Worm (Caenorhabditis elegans) whole organism, midembryonic: ENCODE measurements around the gene pqn-31.

Experiments
- T22C8.4 ChIP-seq: fragments of 200-800 bp; sonication (Bioruptor generic); IDR thresholded peaks from 2 replicates; pipeline ENCODE4 v1.3.6; 2022; ENCODE audit warnings: missing genetic modification characterization, missing compliant biosample characterization
- cog-1 ChIP-seq: sonication (generic microtip); optimal IDR thresholded peaks from 2 replicates; lab custom pipeline; 2016; ENCODE audit warnings: missing genetic modification characterization, missing compliant biosample characterization
- flt-1 ChIP-seq: fragments of 200-800 bp; sonication (Bioruptor generic); IDR thresholded peaks from 2 replicates; pipeline ENCODE4 v1.3.6; 2022; ENCODE audit warnings: missing genetic modification characterization, missing compliant biosample characterization
- klf-2 ChIP-seq: fragments of 200-800 bp; sonication (Bioruptor generic); conservative IDR thresholded peaks from 2 replicates; pipeline ENCODE4 v1.3.6; 2022; ENCODE audit warnings: missing genetic modification reagents, missing genetic modification characterization, missing compliant biosample characterization
- med-1 ChIP-seq: sonication (generic microtip); optimal IDR thresholded peaks from 2 replicates; lab custom pipeline; 2017; ENCODE audit warnings: missing genetic modification characterization, mild to moderate bottlenecking, missing compliant biosample characterization, antibody characterized with exemption, missing genetic modification reagents; ENCODE audit not compliant: insufficient read depth
- ref-1 ChIP-seq: fragments of 200-800 bp; sonication (Bioruptor generic); conservative IDR thresholded peaks from 2 replicates; pipeline ENCODE4 v1.3.6; 2022; ENCODE audit warnings: missing genetic modification reagents, missing genetic modification characterization, missing compliant biosample characterization
- tab-1 ChIP-seq: fragments of 200-800 bp; sonication (Bioruptor generic); IDR thresholded peaks from 2 replicates; pipeline ENCODE4 v1.3.6; 2022; ENCODE audit warnings: missing genetic modification characterization, missing compliant biosample characterization
- ztf-23 ChIP-seq: fragments of 200-800 bp; sonication (Bioruptor generic); IDR thresholded peaks from 2 replicates; pipeline ENCODE4 v1.3.6; 2022; ENCODE audit warnings: missing genetic modification reagents, missing genetic modification characterization, missing compliant biosample characterization
- ztf-29 ChIP-seq: fragments of 200-800 bp; sonication (Bioruptor generic); IDR thresholded peaks from 2 replicates; pipeline ENCODE4 v1.3.6; 2022; ENCODE audit warnings: missing genetic modification reagents, missing genetic modification characterization, missing compliant biosample characterization

The pqn-31 gene

DNA sequence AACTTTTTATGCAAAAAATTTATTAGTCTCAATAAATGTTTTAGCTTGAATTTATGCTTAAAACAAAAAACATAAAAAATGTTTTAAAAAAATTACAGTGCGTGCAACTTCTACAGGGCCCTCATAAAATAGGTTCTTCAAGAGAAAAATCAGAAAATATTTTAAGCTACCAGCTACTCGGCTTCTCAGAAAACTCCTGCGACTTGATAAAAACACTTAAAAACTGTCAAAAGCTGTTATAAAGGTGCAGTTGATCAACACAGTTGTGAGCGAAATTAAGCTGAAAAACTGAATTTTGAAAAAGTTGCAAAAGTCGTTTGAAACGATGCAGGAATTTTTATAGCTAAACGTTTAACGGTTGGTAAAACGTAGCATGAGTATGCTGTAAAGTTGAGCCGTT, 20.6 kb upstream of the pqn-31 start:
- TF ChIP-seq klf-2 (GFP tag; lab: Robert Waterston, UW) = no peak
- TF ChIP-seq med-1 (GFP tag; lab: Kevin White, UChicago) = no peak
- no peak for TF ChIP-seq ref-1 (GFP tag; lab: Robert Waterston, UW)
- TF ChIP-seq flt-1 (GFP tag; lab: Robert Waterston, UW) = peak; percentile 42; the same call in 1 of the 2 replicates
- TF ChIP-seq ztf-23 (GFP tag; lab: Robert Waterston, UW) = 0 out of 2 replicates have a peak, but pooled peaks have one; percentile 7
- TF ChIP-seq cog-1 (tag; lab: Kevin White, UChicago) = no peak
- TF ChIP-seq tab-1 = no peak
- no peak for TF ChIP-seq T22C8.4 (GFP tag; lab: Robert Waterston, UW)
- no peak for TF ChIP-seq ztf-29

DNA sequence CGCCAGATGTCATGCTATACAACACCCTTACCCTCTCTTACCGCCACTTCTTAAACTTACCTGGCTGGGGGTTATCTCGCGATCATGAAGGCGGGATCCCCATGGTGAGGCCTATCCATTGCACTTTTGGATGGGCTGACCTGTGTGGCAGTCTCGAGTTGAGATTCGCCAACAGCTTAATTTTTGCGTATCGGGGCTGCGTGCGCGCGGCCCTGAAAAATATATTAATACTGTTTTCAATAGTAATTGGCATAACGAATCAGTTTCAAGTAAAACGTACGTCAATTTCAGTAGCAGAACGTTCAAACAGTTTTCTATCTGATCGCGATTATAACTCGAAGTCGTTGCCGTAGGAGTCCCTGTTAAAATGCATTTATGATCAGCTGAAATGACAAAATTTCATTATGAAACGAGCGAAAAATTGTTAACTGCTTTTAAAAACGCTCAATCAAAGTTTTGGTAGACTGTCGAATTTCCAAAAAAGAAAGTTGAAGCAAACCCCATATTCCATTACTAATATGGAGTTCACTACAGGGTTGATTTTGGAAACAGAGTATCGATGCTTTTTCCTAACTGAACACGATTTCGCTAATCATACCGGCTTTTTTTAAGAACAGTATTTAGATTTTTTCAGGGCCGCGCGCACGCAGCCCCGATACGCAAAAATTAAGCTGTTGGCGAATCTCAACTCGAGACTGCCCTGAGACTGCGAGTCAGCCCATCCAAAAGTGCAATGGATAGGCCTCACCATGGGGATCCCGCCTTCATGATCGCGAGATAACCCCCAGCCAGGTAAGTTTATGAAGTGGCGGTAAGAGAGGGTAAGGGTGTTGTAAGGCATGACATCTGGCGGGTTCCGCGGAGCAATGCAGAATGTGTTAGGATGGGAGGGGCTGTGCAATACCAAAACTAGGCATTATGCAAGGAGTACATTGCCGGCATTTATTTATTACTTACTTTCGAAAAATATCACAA, 18.3 kb upstream of the pqn-31 start:
- 0 out of 2 replicates have a peak, but pooled peaks have one; percentile 8 for TF ChIP-seq tab-1

DNA sequence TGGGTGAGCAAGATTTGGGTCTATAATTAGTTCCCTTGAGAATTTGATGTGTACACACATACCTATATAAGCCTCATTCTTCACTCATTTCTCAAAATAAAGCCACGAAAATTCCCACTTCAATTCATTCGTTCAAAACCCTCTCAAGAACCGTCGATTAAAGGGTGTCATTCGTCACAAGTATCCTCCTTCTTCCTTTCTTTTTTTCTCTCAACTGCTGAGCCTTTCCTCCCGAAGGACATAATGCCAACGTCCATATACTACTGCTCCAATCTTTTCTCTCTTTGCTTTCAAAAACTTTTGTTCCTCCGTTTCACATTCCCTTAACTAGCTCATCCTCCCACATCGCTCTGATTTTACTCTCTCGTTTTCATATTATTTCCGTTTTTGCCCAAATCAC, 17.2 kb upstream of the pqn-31 start, which contains the start of gene T27E4.1:
Gene T27E4.1 (plus strand): TSS at position 137 of the 400 bp plus-strand sequence.
- TF ChIP-seq flt-1 (GFP tag; lab: Robert Waterston, UW) = no peak

DNA sequence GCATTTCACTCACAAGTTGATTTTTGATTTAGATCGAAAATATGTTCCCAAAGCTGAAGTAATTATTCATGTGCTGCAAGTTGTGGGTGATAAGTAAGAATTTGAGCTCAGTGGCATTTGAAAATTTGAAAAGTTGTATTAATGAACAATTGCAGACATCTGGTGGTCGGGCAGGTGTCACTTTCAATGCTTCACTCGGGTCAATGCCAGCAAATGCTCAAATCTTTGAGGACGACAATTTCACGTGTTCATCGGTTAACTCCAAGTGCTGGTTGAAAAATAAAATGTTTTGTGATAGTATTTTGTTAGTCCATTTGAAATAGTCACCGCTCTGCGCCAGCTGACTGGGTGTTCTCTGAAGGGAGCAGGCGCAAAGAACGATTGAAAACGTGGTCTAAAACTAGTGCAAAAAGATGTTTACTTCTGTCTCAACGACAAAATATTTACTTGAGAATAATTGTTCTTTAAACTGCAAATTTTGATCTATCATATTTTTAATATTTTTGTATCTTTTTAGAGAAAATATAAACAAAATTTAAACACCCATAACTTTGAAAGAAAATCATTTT, 15.2 kb upstream of the pqn-31 start:
- TF ChIP-seq med-1 (GFP tag; lab: Kevin White, UChicago) = no peak
- TF ChIP-seq ref-1 (GFP tag; lab: Robert Waterston, UW) = no peak
- no peak for TF ChIP-seq flt-1 (GFP tag; lab: Robert Waterston, UW)
- TF ChIP-seq klf-2 (GFP tag; lab: Robert Waterston, UW) = no peak
- TF ChIP-seq ztf-29 = no peak
- TF ChIP-seq tab-1 = no peak
- TF ChIP-seq cog-1 (tag; lab: Kevin White, UChicago) = no peak
- no peak for TF ChIP-seq ztf-23 (GFP tag; lab: Robert Waterston, UW)
- no peak for TF ChIP-seq T22C8.4 (GFP tag; lab: Robert Waterston, UW)

DNA sequence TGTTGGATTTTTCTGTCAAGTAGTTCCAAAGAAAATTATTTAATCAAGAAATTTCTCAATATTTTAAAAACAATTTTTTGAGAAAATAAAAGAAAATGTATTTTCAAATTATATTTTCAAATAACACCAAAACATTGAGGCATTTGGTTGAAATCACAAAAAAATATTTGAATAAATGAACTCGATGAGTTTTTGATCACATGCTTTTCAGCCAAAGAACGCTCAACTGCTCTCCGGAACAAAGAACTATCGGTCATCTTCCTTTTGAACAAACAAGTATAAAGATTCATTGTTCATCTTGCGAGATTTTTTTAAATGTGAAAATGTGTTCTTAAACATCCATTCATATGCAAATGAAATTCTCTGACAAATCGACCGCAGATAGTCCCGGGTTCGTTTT, 14.4 kb upstream of the pqn-31 start:
- no peak for TF ChIP-seq klf-2 (GFP tag; lab: Robert Waterston, UW)
- no peak for TF ChIP-seq ztf-23 (GFP tag; lab: Robert Waterston, UW)
- no peak for TF ChIP-seq tab-1
- no peak for TF ChIP-seq flt-1 (GFP tag; lab: Robert Waterston, UW)
- TF ChIP-seq ref-1 (GFP tag; lab: Robert Waterston, UW) = no peak
- no peak for TF ChIP-seq cog-1 (tag; lab: Kevin White, UChicago)
- no peak for TF ChIP-seq ztf-29
- TF ChIP-seq med-1 (GFP tag; lab: Kevin White, UChicago) = no peak
- TF ChIP-seq T22C8.4 (GFP tag; lab: Robert Waterston, UW) = no peak

DNA sequence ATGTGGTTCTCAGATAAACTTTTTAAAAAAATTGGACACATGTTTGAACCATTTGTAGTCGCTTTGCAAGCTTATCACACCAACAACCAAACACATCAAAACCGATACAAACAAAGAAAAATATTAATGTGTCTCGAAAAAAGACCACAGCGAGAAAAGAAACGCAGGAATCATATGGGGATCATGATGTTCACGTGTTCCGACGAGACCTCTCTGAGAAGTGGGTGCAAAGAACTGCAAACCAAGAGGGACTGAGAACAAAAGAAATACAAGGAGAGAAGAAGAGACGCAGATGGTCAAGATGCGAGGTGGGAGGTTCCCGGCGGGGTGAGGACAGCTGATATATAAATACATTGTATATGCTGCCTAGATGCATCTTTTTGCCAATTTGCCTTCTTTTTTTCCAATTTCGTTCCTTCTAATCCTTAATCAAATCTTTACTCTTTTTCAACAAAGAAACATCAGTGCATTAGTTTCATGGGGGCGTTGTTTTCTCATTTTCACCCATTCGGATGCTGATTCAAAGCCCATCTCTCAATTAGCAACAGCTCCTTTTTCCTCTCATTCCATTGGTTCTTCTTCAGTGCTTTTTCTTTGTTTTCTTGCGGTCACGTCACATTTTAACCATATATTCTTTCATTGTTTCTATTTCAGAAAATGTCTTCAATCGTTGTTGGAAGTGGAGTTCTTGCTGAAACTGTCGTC, 13.6 kb upstream of the pqn-31 start, which contains the start of gene F21C10.10:
Gene F21C10.10 (plus strand): TSS at position 655 of the 705 bp plus-strand sequence.
- TF ChIP-seq flt-1 (GFP tag; lab: Robert Waterston, UW) (0 out of 2 replicates have a peak, but pooled peaks have one; percentile 8), ref-1 (GFP tag; lab: Robert Waterston, UW) (no peak), med-1 (GFP tag; lab: Kevin White, UChicago) (no peak), klf-2 (GFP tag; lab: Robert Waterston, UW) (no peak), ztf-29 (no peak), tab-1 (no peak), cog-1 (tag; lab: Kevin White, UChicago) (peak; percentile 68), T22C8.4 (GFP tag; lab: Robert Waterston, UW) (no peak), ztf-23 (GFP tag; lab: Robert Waterston, UW) (no peak)

DNA sequence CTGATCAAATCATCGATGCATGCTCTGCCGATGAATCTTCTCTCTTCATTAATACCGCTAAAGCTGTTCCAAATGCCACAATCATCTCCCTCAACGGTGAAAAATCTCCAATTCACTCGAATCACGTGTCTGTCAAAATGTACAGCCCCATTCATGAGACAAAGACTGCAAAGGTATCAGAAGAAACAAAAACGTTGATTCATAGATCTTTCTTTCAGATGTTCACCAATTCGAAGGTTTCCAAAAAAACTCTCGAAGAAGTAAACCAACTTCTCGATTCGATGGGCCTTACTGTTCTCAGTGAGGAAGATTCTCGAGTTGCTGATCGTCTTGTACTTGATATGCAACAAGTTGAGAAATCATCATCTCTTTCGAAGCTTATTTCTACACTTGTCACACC, 12.7 kb upstream of the pqn-31 start:
- no peak for TF ChIP-seq klf-2 (GFP tag; lab: Robert Waterston, UW)
- TF ChIP-seq ztf-29 = no peak
- TF ChIP-seq ztf-23 (GFP tag; lab: Robert Waterston, UW) = no peak
- TF ChIP-seq T22C8.4 (GFP tag; lab: Robert Waterston, UW) = no peak
- no peak for TF ChIP-seq cog-1 (tag; lab: Kevin White, UChicago)
- no peak for TF ChIP-seq ref-1 (GFP tag; lab: Robert Waterston, UW)
- no peak for TF ChIP-seq tab-1
- TF ChIP-seq flt-1 (GFP tag; lab: Robert Waterston, UW) = no peak

DNA sequence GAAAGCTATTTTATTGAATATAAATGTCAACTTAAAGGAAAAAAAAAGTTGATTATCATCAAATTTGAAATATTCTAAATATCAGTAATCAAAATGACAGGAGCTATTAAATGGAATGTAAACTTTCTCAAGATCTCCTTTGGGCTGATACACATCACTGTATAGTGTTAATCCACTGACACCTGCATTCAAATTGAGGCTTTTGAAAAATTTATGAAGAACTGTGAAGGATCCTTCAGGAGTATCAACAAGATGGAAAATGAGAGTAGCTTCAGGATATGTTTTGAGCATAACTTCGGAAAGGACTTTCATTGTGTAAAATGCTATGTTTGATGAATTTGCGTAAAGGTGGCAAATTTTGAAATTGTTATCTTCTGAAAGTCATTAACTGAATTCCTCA, 12.2 kb upstream of the pqn-31 start:
- TF ChIP-seq flt-1 (GFP tag; lab: Robert Waterston, UW) (no peak), klf-2 (GFP tag; lab: Robert Waterston, UW) (no peak), ztf-29 (no peak), ref-1 (GFP tag; lab: Robert Waterston, UW) (no peak), tab-1 (no peak), ztf-23 (GFP tag; lab: Robert Waterston, UW) (no peak)
